Fruit fly (Drosophila melanogaster) whole organism, embryonic: ENCODE results near the gene lok.

Source experiments
- Aef1 ChIP-seq: fragments of 200-800 bp; sonication (Bioruptor generic); IDR thresholded peaks from 3 replicates; pipeline ENCODE4 v1.3.6; 2022; ENCODE audit warnings: missing biosample characterization, missing genetic modification characterization
- Atf3 ChIP-seq: fragments of 200-800 bp; sonication (Bioruptor generic); optimal IDR thresholded peaks from 3 replicates; lab custom pipeline; 2016; ENCODE audit warnings: missing biosample characterization, missing genetic modification characterization
- Atf6 ChIP-seq: fragments of 200-800 bp; sonication (Bioruptor generic); IDR thresholded peaks from 2 replicates; pipeline ENCODE4 v1.3.6; 2022; ENCODE audit warnings: missing biosample characterization, missing genetic modification characterization
- CG10209 ChIP-seq: fragments of 200-800 bp; sonication (Bioruptor generic); optimal IDR thresholded peaks from 3 replicates; lab custom pipeline; 2017; ENCODE audit warnings: missing biosample characterization, mild to moderate bottlenecking, missing genetic modification characterization, missing genetic modification reagents
- CG11456 ChIP-seq: fragments of 200-800 bp; sonication (Bioruptor generic); IDR thresholded peaks from 3 replicates; pipeline ENCODE4 v1.3.6; 2022; ENCODE audit warnings: missing biosample characterization, missing genetic modification characterization
- CG11695 ChIP-seq: fragments of 200-800 bp; sonication (Bioruptor generic); IDR thresholded peaks from 3 replicates; pipeline ENCODE4 v1.3.6; 2022; ENCODE audit warnings: missing biosample characterization, missing genetic modification characterization
- CG12104 ChIP-seq: fragments of 200-800 bp; sonication (Bioruptor generic); optimal IDR thresholded peaks from 3 replicates; lab custom pipeline; 2016; ENCODE audit warnings: missing biosample characterization, missing genetic modification characterization
- CG12769 ChIP-seq: fragments of 200-800 bp; sonication (Bioruptor generic); optimal IDR thresholded peaks from 2 replicates; lab custom pipeline; 2019; ENCODE audit warnings: missing biosample characterization, mild to moderate bottlenecking, missing genetic modification characterization, moderate library complexity
- CG12942 ChIP-seq: fragments of 200-800 bp; sonication (Bioruptor generic); optimal IDR thresholded peaks from 3 replicates; lab custom pipeline; 2016; ENCODE audit warnings: missing biosample characterization, missing genetic modification characterization
- CG13624 ChIP-seq: fragments of 200-800 bp; sonication (Bioruptor generic); optimal IDR thresholded peaks from 2 replicates; lab custom pipeline; 2016; ENCODE audit warnings: missing biosample characterization, missing genetic modification characterization
- CG14441 ChIP-seq: fragments of 200-800 bp; sonication (Bioruptor generic); IDR thresholded peaks from 2 replicates; pipeline ENCODE4 v1.3.6; 2022; ENCODE audit warnings: missing biosample characterization, missing genetic modification characterization
- CG14710 ChIP-seq: fragments of 200-800 bp; sonication (Bioruptor generic); optimal IDR thresholded peaks from 3 replicates; lab custom pipeline; 2019; ENCODE audit warnings: missing biosample characterization, mild to moderate bottlenecking, missing genetic modification characterization, moderate library complexity
- CG1529 ChIP-seq: fragments of 200-800 bp; sonication (Bioruptor generic); optimal IDR thresholded peaks from 3 replicates; lab custom pipeline; 2018; ENCODE audit warnings: missing biosample characterization, missing genetic modification characterization
- CG15696 ChIP-seq: fragments of 200-800 bp; sonication (Bioruptor generic); optimal IDR thresholded peaks from 2 replicates; lab custom pipeline; 2019; ENCODE audit warnings: missing biosample characterization, mild to moderate bottlenecking, missing genetic modification characterization, moderate library complexity
- CG1603 ChIP-seq: fragments of 200-800 bp; sonication (Bioruptor generic); optimal IDR thresholded peaks from 2 replicates; lab custom pipeline; 2019; ENCODE audit warnings: missing biosample characterization, mild to moderate bottlenecking, missing genetic modification characterization, moderate library complexity
- CG17186 ChIP-seq: fragments of 200-800 bp; sonication (Bioruptor generic); optimal IDR thresholded peaks from 3 replicates; lab custom pipeline; 2017; ENCODE audit warnings: missing biosample characterization, missing genetic modification reagents, missing genetic modification characterization
- CG17912 ChIP-seq: fragments of 200-800 bp; sonication (Bioruptor generic); optimal IDR thresholded peaks from 2 replicates; lab custom pipeline; 2018; ENCODE audit warnings: missing biosample characterization, mild to moderate bottlenecking, missing genetic modification characterization
- CG18599 ChIP-seq: fragments of 200-800 bp; sonication (Bioruptor generic); optimal IDR thresholded peaks from 3 replicates; lab custom pipeline; 2017; ENCODE audit warnings: missing biosample characterization, missing genetic modification characterization, mild to moderate bottlenecking, moderate library complexity, missing genetic modification reagents
- CG2120 ChIP-seq: fragments of 200-800 bp; sonication (Bioruptor generic); optimal IDR thresholded peaks from 3 replicates; lab custom pipeline; 2016; ENCODE audit warnings: missing biosample characterization, missing genetic modification characterization
- CG2129 ChIP-seq: fragments of 200-800 bp; sonication (Bioruptor generic); IDR thresholded peaks from 2 replicates; pipeline ENCODE4 v1.3.6; 2022; ENCODE audit warnings: missing biosample characterization, missing genetic modification characterization; ENCODE audit not compliant: partially characterized antibody
- CG2202 ChIP-seq: fragments of 200-800 bp; sonication (Bioruptor generic); optimal IDR thresholded peaks from 2 replicates; lab custom pipeline; 2018; ENCODE audit warnings: missing biosample characterization, mild to moderate bottlenecking, missing genetic modification characterization
- CG2712 ChIP-seq: fragments of 200-800 bp; optimal IDR thresholded peaks from 3 replicates; lab custom pipeline; 2019; ENCODE audit warnings: missing biosample characterization, mild to moderate bottlenecking, missing genetic modification characterization, moderate library complexity
- CG2889 ChIP-seq: fragments of 200-800 bp; sonication (Bioruptor generic); IDR thresholded peaks from 3 replicates; pipeline ENCODE4 v1.3.6; 2022; ENCODE audit warnings: missing biosample characterization, missing genetic modification characterization
- CG32532 ChIP-seq: fragments of 200-800 bp; sonication (Bioruptor generic); IDR thresholded peaks from 2 replicates; pipeline ENCODE4 v1.3.6; 2022; ENCODE audit warnings: missing biosample characterization, missing genetic modification characterization
- CG3838 ChIP-seq: fragments of 200-800 bp; sonication (Bioruptor generic); optimal IDR thresholded peaks from 3 replicates; lab custom pipeline; 2016; ENCODE audit warnings: missing biosample characterization, missing genetic modification characterization
- CG6689 ChIP-seq: fragments of 200-800 bp; sonication (Bioruptor generic); IDR thresholded peaks from 2 replicates; pipeline ENCODE4 v1.3.6; 2022; ENCODE audit warnings: missing biosample characterization, missing genetic modification characterization
- CG7963 ChIP-seq: fragments of 200-800 bp; sonication (Bioruptor generic); IDR thresholded peaks from 3 replicates; pipeline ENCODE4 v1.3.6; 2022; ENCODE audit warnings: missing biosample characterization, missing genetic modification characterization; ENCODE audit not compliant: partially characterized antibody
- CG8281 ChIP-seq: fragments of 200-800 bp; sonication (Bioruptor generic); optimal IDR thresholded peaks from 2 replicates; lab custom pipeline; 2018; ENCODE audit warnings: missing biosample characterization, mild to moderate bottlenecking, missing genetic modification characterization, moderate library complexity
- CG8290 ChIP-seq, 3 experiments: fragments of 200-800 bp; sonication (Bioruptor generic); optimal IDR thresholded peaks; 2 replicates each; lab custom pipeline; 2016 to 2019; ENCODE audit warnings: missing biosample characterization in 3 of 3, missing genetic modification characterization in 3 of 3, mild to moderate bottlenecking in 2 of 3, moderate library complexity in 1 of 3
- CoRest ChIP-seq: fragments of 200-800 bp; sonication (Bioruptor generic); optimal IDR thresholded peaks from 3 replicates; lab custom pipeline; 2018; ENCODE audit warnings: missing biosample characterization, mild to moderate bottlenecking, missing genetic modification characterization, moderate library complexity
- Deaf1 ChIP-seq: fragments of 200-800 bp; optimal IDR thresholded peaks from 3 replicates; lab custom pipeline; 2019; ENCODE audit warnings: missing biosample characterization, mild to moderate bottlenecking, missing genetic modification characterization, moderate library complexity
- Dp ChIP-seq: fragments of 200-800 bp; sonication (Bioruptor generic); optimal IDR thresholded peaks from 2 replicates; lab custom pipeline; 2018; ENCODE audit warnings: missing biosample characterization, mild to moderate bottlenecking, missing genetic modification characterization, moderate library complexity
- Lpt ChIP-seq: fragments of >200 bp; optimal IDR thresholded peaks from 2 replicates; lab custom pipeline; 2018; ENCODE audit warnings: missing biosample characterization, missing genetic modification characterization
- Mrtf ChIP-seq: fragments of 200-800 bp; sonication (Bioruptor generic); IDR thresholded peaks from 3 replicates; pipeline ENCODE4 v1.3.6; 2022; ENCODE audit warnings: missing biosample characterization, missing genetic modification characterization
- Stat92E ChIP-seq, 3 experiments: fragments of >200 bp in 2 of 3; fragments of 200-800 bp in 1 of 3; sonication (Bioruptor generic) in 1 of 3; optimal IDR thresholded peaks; 2 replicates each; lab custom pipeline; 2017 to 2019; ENCODE audit warnings: missing biosample characterization in 3 of 3, missing genetic modification characterization in 3 of 3, mild to moderate bottlenecking in 1 of 3, moderate library complexity in 1 of 3
- Vsx1 ChIP-seq: fragments of 200-800 bp; sonication (Bioruptor generic); optimal IDR thresholded peaks from 2 replicates; lab custom pipeline; 2017; ENCODE audit warnings: missing biosample characterization, mild to moderate bottlenecking, missing genetic modification characterization, missing genetic modification reagents
- br ChIP-seq: fragments of >200 bp; optimal IDR thresholded peaks from 2 replicates; lab custom pipeline; 2017
- chif ChIP-seq, 2 experiments: fragments of 200-800 bp; sonication (Bioruptor generic); optimal IDR thresholded peaks; 3 replicates each; lab custom pipeline; 2016; ENCODE audit warnings: missing biosample characterization in 2 of 2, missing genetic modification characterization in 2 of 2
- corto ChIP-seq: fragments of 200-800 bp; sonication (Bioruptor generic); optimal IDR thresholded peaks from 2 replicates; lab custom pipeline; 2016; ENCODE audit warnings: missing biosample characterization, mild to moderate bottlenecking, missing genetic modification characterization, moderate library complexity
- danr ChIP-seq: fragments of 200-800 bp; sonication (Bioruptor generic); IDR thresholded peaks from 2 replicates; pipeline ENCODE4 v1.3.6; 2022; ENCODE audit warnings: missing biosample characterization, missing genetic modification characterization
- ems ChIP-seq: fragments of 200-800 bp; sonication (Bioruptor generic); optimal IDR thresholded peaks from 3 replicates; lab custom pipeline; 2016; ENCODE audit warnings: missing biosample characterization, missing genetic modification characterization
- gem ChIP-seq: fragments of 200-800 bp; sonication (Bioruptor generic); optimal IDR thresholded peaks from 2 replicates; lab custom pipeline; 2019; ENCODE audit warnings: missing biosample characterization, mild to moderate bottlenecking, missing genetic modification characterization, moderate library complexity
- nerfin-1 ChIP-seq: fragments of 200-800 bp; sonication (Bioruptor generic); optimal IDR thresholded peaks from 3 replicates; lab custom pipeline; 2019; ENCODE audit warnings: missing biosample characterization, mild to moderate bottlenecking, missing genetic modification characterization, moderate library complexity
- peb ChIP-seq: fragments of 200-800 bp; sonication (Bioruptor generic); IDR thresholded peaks from 2 replicates; pipeline ENCODE4 v1.3.6; 2022; ENCODE audit warnings: missing biosample characterization, missing genetic modification characterization
- pfk ChIP-seq: fragments of 200-800 bp; sonication (Bioruptor generic); optimal IDR thresholded peaks from 2 replicates; lab custom pipeline; 2018; ENCODE audit warnings: missing biosample characterization, mild to moderate bottlenecking, missing genetic modification characterization, moderate library complexity
- repo ChIP-seq: fragments of 200-800 bp; sonication (Bioruptor generic); optimal IDR thresholded peaks from 2 replicates; lab custom pipeline; 2016; ENCODE audit warnings: missing biosample characterization, missing genetic modification characterization
- sim ChIP-seq: fragments of 200-800 bp; sonication (Bioruptor generic); IDR thresholded peaks from 2 replicates; pipeline ENCODE4 v1.3.6; 2022; ENCODE audit warnings: missing biosample characterization, missing genetic modification characterization
- stc ChIP-seq: fragments of 200-800 bp; sonication (Bioruptor generic); IDR thresholded peaks from 2 replicates; pipeline ENCODE4 v1.3.6; 2022; ENCODE audit warnings: missing biosample characterization, missing genetic modification characterization
- stwl ChIP-seq: fragments of 200-800 bp; sonication (Bioruptor generic); optimal IDR thresholded peaks from 3 replicates; lab custom pipeline; 2018; ENCODE audit warnings: missing biosample characterization, mild to moderate bottlenecking, missing genetic modification characterization, moderate library complexity

The lok gene

DNA sequence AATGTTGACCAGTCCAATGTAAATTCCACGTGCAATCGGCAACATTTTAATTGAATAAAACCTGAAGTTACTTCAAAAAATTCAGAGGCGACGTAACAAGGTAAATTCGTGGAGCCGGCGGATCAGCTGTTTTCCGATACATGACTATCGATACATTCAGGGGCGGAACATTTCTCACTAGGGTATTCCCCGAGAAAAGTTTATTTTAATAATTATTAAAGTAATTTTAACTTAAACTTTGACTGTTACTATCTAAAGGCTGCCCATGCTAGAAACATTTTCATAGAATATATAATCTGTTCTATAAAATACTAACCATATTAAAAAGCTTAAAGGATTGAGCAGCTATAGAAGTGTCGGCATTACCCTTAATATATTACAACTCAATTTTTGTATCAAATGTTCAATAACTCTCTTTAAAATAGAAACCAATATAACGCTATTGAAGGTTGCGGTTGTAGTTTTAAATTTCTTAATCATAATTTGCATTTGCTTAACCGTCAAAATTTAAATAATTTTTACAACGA is 35.9 kb downstream of the lok start, which contains the start of the genes mRpS18B and Kua (continued):
- peak; percentile 51 for TF ChIP-seq CG12104
- no peak for TF ChIP-seq chif (GFP tag; optimal IDR thresholded peaks at IDR 0.05; lab: Kevin White, UChicago)
- no peak for TF ChIP-seq CG2202 (tag; lab: Kevin White, UChicago)
- TF ChIP-seq CG15696: peak; percentile 65
- TF ChIP-seq CG2120 (GFP tag; lab: Kevin White, UChicago): peak; percentile 67
- TF ChIP-seq CG12769 (tag; lab: Kevin White, UChicago): peak; percentile 7
- TF ChIP-seq CG17912 (GFP tag; lab: Kevin White, UChicago): no peak
- peak; percentile 41; the same call in 1 of the 3 replicates for TF ChIP-seq CG7963 (GFP tag; lab: Robert Waterston, UW)
- peak; percentile 2 for TF ChIP-seq Dp (GFP tag; lab: Kevin White, UChicago)
- TF ChIP-seq CG8281 (tag; lab: Kevin White, UChicago): no peak
- TF ChIP-seq CG32532 (GFP tag; lab: Robert Waterston, UW): peak; percentile 63
- TF ChIP-seq CG2129 (GFP tag; lab: Robert Waterston, UW): peak; percentile 40
- TF ChIP-seq CG10209 (GFP tag; lab: Kevin White, UChicago): peak; percentile 12
- TF ChIP-seq CG17186 (GFP tag; lab: Kevin White, UChicago): no peak
- peak; percentile 83 for TF ChIP-seq CoRest
- 0 out of 3 replicates have a peak, but pooled peaks have one; percentile 11 for TF ChIP-seq CG11695 (GFP tag; lab: Robert Waterston, UW)
- no peak for TF ChIP-seq Deaf1
- TF ChIP-seq repo (GFP tag; lab: Kevin White, UChicago): no peak
- peak; percentile 80 for TF ChIP-seq CG11456 (GFP tag; lab: Robert Waterston, UW)
- peak; percentile 59 for TF ChIP-seq CG12942 (GFP tag; lab: Kevin White, UChicago)
- no peak for TF ChIP-seq danr
- peak; percentile 51 for TF ChIP-seq CG18599 (GFP tag; lab: Kevin White, UChicago)
- TF ChIP-seq CG6689 (GFP tag; lab: Robert Waterston, UW): peak; percentile 62
- TF ChIP-seq CG8290 (GFP tag; optimal IDR thresholded peaks at IDR 0.05; lab: Kevin White, UChicago): no peak
- TF ChIP-seq CG8290 (tag; optimal IDR thresholded peaks at IDR 0.05; lab: Kevin White, UChicago): peak; percentile 7 to 26
- TF ChIP-seq CG3838 (GFP tag; lab: Kevin White, UChicago): no peak
- peak; percentile 78 for TF ChIP-seq gem
- TF ChIP-seq br (lab: Kevin White, UChicago): no peak
- no peak for TF ChIP-seq pfk
- TF ChIP-seq CG2889 (GFP tag; lab: Robert Waterston, UW): 0 out of 3 replicates have a peak, but pooled peaks have one; percentile 22
- peak; percentile 26 for TF ChIP-seq nerfin-1 (tag; lab: Kevin White, UChicago)
- TF ChIP-seq Stat92E (GFP tag; optimal IDR thresholded peaks at IDR 0.05; lab: Kevin White, UChicago): no peak
- peak; percentile 70 for TF ChIP-seq CG2712 (tag; lab: Kevin White, UChicago)
- no peak for TF ChIP-seq CG1529 (GFP tag; lab: Kevin White, UChicago)
- 0 out of 2 replicates have a peak, but pooled peaks have one; percentile 19 for TF ChIP-seq peb (GFP tag; lab: Robert Waterston, UW)
- no peak for TF ChIP-seq Lpt
- TF ChIP-seq sim (GFP tag; lab: Robert Waterston, UW): no peak
- no peak; the same call in 1 of the 2 replicates for TF ChIP-seq Atf6 (GFP tag; lab: Robert Waterston, UW)
- no peak for TF ChIP-seq Atf3 (GFP tag; lab: Kevin White, UChicago)
- peak; percentile 65 for TF ChIP-seq CG14710
- peak; percentile 57; the same call in 1 of the 2 replicates for TF ChIP-seq CG14441 (GFP tag; lab: Robert Waterston, UW)
- TF ChIP-seq stc (GFP tag; lab: Robert Waterston, UW): peak; percentile 23; the same call in 1 of the 2 replicates
- TF ChIP-seq CG13624 (GFP tag; lab: Kevin White, UChicago): peak; percentile 26
- TF ChIP-seq stwl (tag; lab: Kevin White, UChicago): no peak
- TF ChIP-seq Vsx1 (GFP tag; lab: Kevin White, UChicago): no peak
- TF ChIP-seq corto (GFP tag; lab: Kevin White, UChicago): no peak
- TF ChIP-seq CG1603 (tag; lab: Kevin White, UChicago): peak; percentile 30
- peak; percentile 51; the same call in 2 of the 3 replicates for TF ChIP-seq Aef1 (GFP tag; lab: Robert Waterston, UW)
- TF ChIP-seq Mrtf (GFP tag; lab: Robert Waterston, UW): no peak
- peak; percentile 10 for TF ChIP-seq ems (GFP tag; lab: Kevin White, UChicago)
